Worm (Caenorhabditis elegans) whole organism, L2 larva: Measurements from ENCODE around the gene F11A10.6.

Experiments
- ama-1 ChIP-seq: fragments of 150-350 bp; optimal IDR thresholded peaks from 2 replicates; lab custom pipeline; 2018; ENCODE audit warnings: inconsistent platforms
- ceh-82 ChIP-seq: fragments of 150-350 bp; optimal IDR thresholded peaks from 2 replicates; lab custom pipeline; 2014; ENCODE audit warnings: missing biosample characterization, missing genetic modification characterization
- dmd-4 ChIP-seq: sonication (generic microtip); optimal IDR thresholded peaks from 2 replicates; lab custom pipeline; 2017; ENCODE audit warnings: missing biosample characterization, missing genetic modification characterization
- elt-1 ChIP-seq: fragments of 150-350 bp; optimal IDR thresholded peaks from 2 replicates; lab custom pipeline; 2014; ENCODE audit warnings: missing biosample characterization, missing genetic modification characterization
- nhr-237 ChIP-seq: fragments of 150-350 bp; optimal IDR thresholded peaks from 2 replicates; lab custom pipeline; 2014; ENCODE audit warnings: missing biosample characterization, missing genetic modification characterization
- nhr-6 ChIP-seq: fragments of 150-350 bp; optimal IDR thresholded peaks from 2 replicates; lab custom pipeline; 2014; ENCODE audit warnings: missing biosample characterization, missing genetic modification characterization
- nhr-77 ChIP-seq: fragments of 150-350 bp; optimal IDR thresholded peaks from 2 replicates; lab custom pipeline; 2014; ENCODE audit warnings: missing biosample characterization, missing genetic modification characterization
- skn-1 ChIP-seq: sonication (generic microtip); optimal IDR thresholded peaks from 2 replicates; lab custom pipeline; 2017; ENCODE audit warnings: missing biosample characterization, missing genetic modification characterization
- snpc-4 ChIP-seq: fragments of 150-350 bp; optimal IDR thresholded peaks from 2 replicates; lab custom pipeline; 2014; ENCODE audit warnings: missing biosample characterization, missing genetic modification characterization
- ztf-1 ChIP-seq: fragments of 200-800 bp; sonication (Bioruptor generic); conservative IDR thresholded peaks from 2 replicates; pipeline ENCODE4 v1.3.6; 2022; ENCODE audit warnings: missing genetic modification characterization, missing compliant biosample characterization
- ztf-11 ChIP-seq: sonication (generic microtip); optimal IDR thresholded peaks from 2 replicates; lab custom pipeline; 2017; ENCODE audit warnings: missing biosample characterization, missing genetic modification characterization
- ztf-4 ChIP-seq: fragments of 150-350 bp; optimal IDR thresholded peaks from 2 replicates; lab custom pipeline; 2014; ENCODE audit warnings: missing biosample characterization, missing genetic modification characterization

DNA sequence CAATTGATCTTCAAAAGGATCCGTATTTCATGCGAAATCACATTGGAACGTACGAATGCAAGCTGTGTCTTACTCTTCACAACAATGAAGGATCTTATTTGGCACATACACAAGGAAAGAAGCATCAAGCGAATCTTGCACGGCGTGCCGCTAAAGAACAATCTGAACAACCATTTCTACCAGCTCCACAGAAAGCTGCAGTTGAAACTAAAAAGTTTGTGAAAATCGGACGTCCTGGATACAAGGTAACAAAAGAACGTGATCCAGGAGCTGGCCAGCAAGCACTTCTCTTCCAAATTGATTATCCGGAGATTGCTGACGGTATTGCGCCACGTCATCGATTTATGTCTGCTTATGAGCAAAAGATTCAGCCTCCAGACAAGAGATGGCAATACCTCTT is 4.9 kb downstream of the F11A10.6 start:
- TF ChIP-seq ama-1, result no peak
- no peak for TF ChIP-seq dmd-4 (tag; lab: Kevin White, UChicago)
- no peak for TF ChIP-seq elt-1 (tag; lab: Kevin White, UChicago)
- TF ChIP-seq nhr-77 (tag; lab: Kevin White, UChicago), result no peak
- no peak for TF ChIP-seq snpc-4 (tag; lab: Kevin White, UChicago)
- no peak for TF ChIP-seq ztf-1
- TF ChIP-seq nhr-237, result no peak
- TF ChIP-seq nhr-6 (tag; lab: Kevin White, UChicago), result no peak
- no peak for TF ChIP-seq skn-1 (tag; lab: Kevin White, UChicago)
- TF ChIP-seq ceh-82 (tag; lab: Kevin White, UChicago), result no peak
- TF ChIP-seq ztf-11, result no peak
- no peak for TF ChIP-seq ztf-4
